Worm (Caenorhabditis elegans) whole organism, L1 larva: ENCODE data around the gene jmjd-1.2.
A peak's percentile ranks its signal among the peaks of the same experiment; 100 is the strongest.

Experiments used
- C16A3.4 ChIP-seq: fragments of 150-350 bp; optimal IDR thresholded peaks from 2 replicates; lab custom pipeline; 2014; ENCODE audit warnings: missing biosample characterization, missing genetic modification characterization
- F16B12.6 ChIP-seq: fragments of 150-350 bp; optimal IDR thresholded peaks from 2 replicates; lab custom pipeline; 2014; ENCODE audit warnings: missing biosample characterization, missing genetic modification characterization
- Y116A8C.19 ChIP-seq: sonication (generic microtip); optimal IDR thresholded peaks from 2 replicates; lab custom pipeline; 2016; ENCODE audit warnings: missing compliant biosample characterization, missing genetic modification characterization, borderline replicate concordance
- alr-1 ChIP-seq: fragments of 200-800 bp; sonication (Bioruptor generic); optimal IDR thresholded peaks from 2 replicates; lab custom pipeline; 2018; ENCODE audit warnings: borderline replicate concordance, mild to moderate bottlenecking, missing genetic modification characterization, missing compliant biosample characterization
- ama-1 ChIP-seq: fragments of 150-350 bp; optimal IDR thresholded peaks from 2 replicates; lab custom pipeline; 2014
- ceh-90 ChIP-seq: sonication (generic microtip); optimal IDR thresholded peaks from 2 replicates; lab custom pipeline; 2016; ENCODE audit warnings: missing genetic modification characterization, missing compliant biosample characterization
- ces-1 ChIP-seq: fragments of 150-350 bp; optimal IDR thresholded peaks from 2 replicates; lab custom pipeline; 2014; ENCODE audit warnings: missing biosample characterization, missing genetic modification reagents, missing genetic modification characterization
- dpl-1 ChIP-seq, 3 experiments: fragments of 150-350 bp in 2 of 3; sonication (generic microtip) in 1 of 3; optimal IDR thresholded peaks; 2 replicates each; lab custom pipeline; 2014 to 2017; ENCODE audit warnings: missing biosample characterization in 3 of 3, missing genetic modification characterization in 3 of 3, missing genetic modification reagents in 3 of 3
- efl-1 ChIP-seq, 4 experiments: fragments of 150-350 bp; optimal IDR thresholded peaks in 3 of 4; peaks in 1 of 4; 1 replicate in 1 of 4; 2 replicates in 3 of 4; lab custom pipeline; 2014; ENCODE audit warnings: missing biosample characterization in 2 of 4, missing genetic modification characterization in 2 of 4, missing genetic modification reagents in 2 of 4
- egl-13 ChIP-seq: sonication (generic microtip); optimal IDR thresholded peaks from 2 replicates; lab custom pipeline; 2016; ENCODE audit warnings: missing genotype, missing genetic modification reagents, missing genetic modification characterization, missing compliant biosample characterization
- egl-27 ChIP-seq, 2 experiments: fragments of 150-350 bp in 1 of 2; sonication (generic microtip); optimal IDR thresholded peaks; 3 replicates each; lab custom pipeline; 2017 to 2018; ENCODE audit warnings: missing biosample characterization in 2 of 2, missing genetic modification characterization in 2 of 2, missing genetic modification reagents in 2 of 2
- elt-3 ChIP-seq, 6 experiments: fragments of 150-350 bp in 1 of 6; sonication (generic microtip); optimal IDR thresholded peaks; 2 replicates each; lab custom pipeline; 2017 to 2018; ENCODE audit warnings: missing biosample characterization in 6 of 6, missing genetic modification characterization in 6 of 6, inconsistent platforms in 1 of 6
- fos-1 ChIP-seq: fragments of 150-350 bp; optimal IDR thresholded peaks from 2 replicates; lab custom pipeline; 2014; ENCODE audit warnings: missing biosample characterization, missing genetic modification characterization
- hlh-17 ChIP-seq: fragments of 200-800 bp; sonication (Bioruptor generic); optimal IDR thresholded peaks from 2 replicates; lab custom pipeline; 2018; ENCODE audit warnings: missing genetic modification characterization, mild to moderate bottlenecking, missing compliant biosample characterization, moderate library complexity, borderline replicate concordance
- hlh-4 ChIP-seq: sonication (generic microtip); optimal IDR thresholded peaks from 2 replicates; lab custom pipeline; 2016; ENCODE audit warnings: mild to moderate bottlenecking, missing genetic modification characterization, missing compliant biosample characterization
- hpl-2 ChIP-seq: fragments of 150-350 bp; optimal IDR thresholded peaks from 2 replicates; lab custom pipeline; 2014; ENCODE audit warnings: missing biosample characterization, missing genetic modification reagents, missing genetic modification characterization
- isw-1 ChIP-seq: fragments of 200-800 bp; sonication (Bioruptor generic); IDR thresholded peaks from 2 replicates; pipeline ENCODE4 v1.3.6; 2022; ENCODE audit warnings: missing genetic modification characterization, missing compliant biosample characterization
- lin-13 ChIP-seq: fragments of 150-350 bp; optimal IDR thresholded peaks from 2 replicates; lab custom pipeline; 2014; ENCODE audit warnings: missing biosample characterization, missing genetic modification reagents, missing genetic modification characterization
- lin-14 ChIP-seq: fragments of 200-800 bp; sonication (Bioruptor generic); optimal IDR thresholded peaks from 2 replicates; lab custom pipeline; 2018; ENCODE audit warnings: mild to moderate bottlenecking, missing genetic modification characterization, moderate library complexity, missing compliant biosample characterization
- lin-15B ChIP-seq: fragments of 150-350 bp; sonication (generic microtip); optimal IDR thresholded peaks from 3 replicates; lab custom pipeline; 2014; ENCODE audit warnings: missing biosample characterization, missing genetic modification characterization
- lin-39 ChIP-seq: fragments of 150-350 bp; optimal IDR thresholded peaks from 2 replicates; lab custom pipeline; 2014; ENCODE audit warnings: missing biosample characterization, missing genetic modification reagents, missing genetic modification characterization
- lir-3 ChIP-seq: sonication (generic microtip); optimal IDR thresholded peaks from 2 replicates; lab custom pipeline; 2016; ENCODE audit warnings: mild to moderate bottlenecking, missing genetic modification characterization, moderate library complexity, missing compliant biosample characterization; ENCODE audit not compliant: poor library complexity
- lsy-2 ChIP-seq, 2 experiments: fragments of 150-350 bp; optimal IDR thresholded peaks; 2 replicates each; lab custom pipeline; 2014; ENCODE audit warnings: missing biosample characterization in 2 of 2, missing genetic modification characterization in 2 of 2
- mdl-1 ChIP-seq, 2 experiments: fragments of 150-350 bp; optimal IDR thresholded peaks; 2 replicates each; lab custom pipeline; 2014 to 2017; ENCODE audit warnings: missing biosample characterization in 2 of 2, missing genetic modification characterization in 2 of 2, inconsistent platforms in 1 of 2
- mef-2 ChIP-seq: fragments of 150-350 bp; optimal IDR thresholded peaks from 2 replicates; lab custom pipeline; 2014; ENCODE audit warnings: missing biosample characterization, missing genetic modification characterization
- mep-1 ChIP-seq: fragments of 150-350 bp; optimal IDR thresholded peaks from 2 replicates; lab custom pipeline; 2014; ENCODE audit warnings: missing biosample characterization, missing genetic modification characterization
- nhr-19 ChIP-seq: fragments of 200-800 bp; sonication (Bioruptor generic); conservative IDR thresholded peaks from 2 replicates; pipeline ENCODE4 v1.3.6; 2022; ENCODE audit warnings: missing genetic modification characterization, missing compliant biosample characterization
- nhr-237 ChIP-seq: fragments of 150-350 bp; optimal IDR thresholded peaks from 2 replicates; lab custom pipeline; 2014; ENCODE audit warnings: missing biosample characterization, missing genetic modification characterization
- pqm-1 ChIP-seq: sonication (generic microtip); optimal IDR thresholded peaks from 3 replicates; lab custom pipeline; 2017; ENCODE audit warnings: missing biosample characterization, missing genetic modification characterization
- rnt-1 ChIP-seq: sonication (generic microtip); optimal IDR thresholded peaks from 2 replicates; lab custom pipeline; 2016; ENCODE audit warnings: mild to moderate bottlenecking, missing genetic modification characterization, moderate library complexity, missing compliant biosample characterization
- snpc-4 ChIP-seq: fragments of 150-350 bp; optimal IDR thresholded peaks from 2 replicates; lab custom pipeline; 2014; ENCODE audit warnings: missing biosample characterization, missing genetic modification characterization
- snu-23 ChIP-seq: sonication (generic microtip); optimal IDR thresholded peaks from 2 replicates; lab custom pipeline; 2016; ENCODE audit warnings: missing genetic modification characterization, missing compliant biosample characterization
- sup-37 ChIP-seq: fragments of 200-800 bp; sonication (Bioruptor generic); optimal IDR thresholded peaks from 2 replicates; lab custom pipeline; 2018; ENCODE audit warnings: mild to moderate bottlenecking, missing genetic modification characterization, missing compliant biosample characterization
- swsn-7 ChIP-seq: sonication (generic microtip); optimal IDR thresholded peaks from 2 replicates; lab custom pipeline; 2016; ENCODE audit warnings: missing genetic modification characterization, missing compliant biosample characterization
- tlp-1 ChIP-seq: fragments of 150-350 bp; optimal IDR thresholded peaks from 2 replicates; lab custom pipeline; 2014; ENCODE audit warnings: missing biosample characterization, missing genetic modification characterization
- unc-30 ChIP-seq: sonication (generic microtip); optimal IDR thresholded peaks from 2 replicates; lab custom pipeline; 2017; ENCODE audit warnings: missing biosample characterization, missing genetic modification characterization
- unc-98 ChIP-seq: fragments of 200-800 bp; sonication (Bioruptor generic); IDR thresholded peaks from 2 replicates; pipeline ENCODE4 v1.3.6; 2022; ENCODE audit warnings: missing genetic modification characterization, missing compliant biosample characterization
- vab-15 ChIP-seq: sonication (generic microtip); optimal IDR thresholded peaks from 2 replicates; lab custom pipeline; 2017; ENCODE audit warnings: missing genotype, mild to moderate bottlenecking, missing genetic modification characterization, missing compliant biosample characterization
- zip-4 ChIP-seq: fragments of 200-800 bp; sonication (Bioruptor generic); optimal IDR thresholded peaks from 2 replicates; lab custom pipeline; 2018; ENCODE audit warnings: mild to moderate bottlenecking, missing genetic modification characterization, moderate library complexity, missing compliant biosample characterization
- ztf-11 ChIP-seq, 2 experiments: sonication (generic microtip); optimal IDR thresholded peaks; 2 replicates each; lab custom pipeline; 2016 to 2017; ENCODE audit warnings: missing genetic modification characterization in 2 of 2, missing biosample characterization in 1 of 2, missing compliant biosample characterization in 1 of 2
- ztf-4 ChIP-seq: fragments of 150-350 bp; optimal IDR thresholded peaks from 2 replicates; lab custom pipeline; 2014; ENCODE audit warnings: missing biosample characterization, missing genetic modification characterization

Gene jmjd-1.2

DNA sequence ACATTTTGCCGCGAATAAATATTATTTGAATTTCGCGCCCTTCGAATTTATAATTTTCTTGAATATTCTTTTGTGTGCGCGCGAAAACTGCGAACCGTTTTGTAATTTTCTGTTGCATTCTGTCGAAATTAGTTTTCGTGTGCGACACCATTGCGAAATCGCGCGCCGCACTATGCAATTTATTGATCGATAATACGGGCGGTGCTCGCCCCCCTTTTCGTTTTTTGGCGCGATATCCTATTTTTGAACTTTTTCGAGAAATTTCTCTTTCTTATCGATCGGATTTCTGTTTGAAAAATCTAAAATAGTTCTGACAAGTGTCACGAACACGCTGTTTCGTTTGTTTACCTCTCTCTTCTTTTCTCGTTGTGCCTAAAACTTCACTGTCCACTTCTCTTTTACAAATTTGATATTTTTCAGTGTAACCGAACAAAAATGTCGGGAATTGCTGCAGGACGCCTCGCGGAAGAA is 10.1 kb upstream of the jmjd-1.2 start, which contains the start of gene ubc-9 (continued):
- TF ChIP-seq F16B12.6, result peak; percentile 16
- no peak for TF ChIP-seq tlp-1 (tag; lab: Kevin White, UChicago)
- no peak for TF ChIP-seq Y116A8C.19 (tag; lab: Kevin White, UChicago)
- TF ChIP-seq ces-1 (GFP tag; lab: Kevin White, UChicago), result no peak
- TF ChIP-seq egl-27 (tag; optimal IDR thresholded peaks at IDR 0.05; lab: Kevin White, UChicago), result no peak
- peak; percentile 88 for TF ChIP-seq snu-23 (GFP tag; lab: Kevin White, UChicago)
- TF ChIP-seq hlh-17 (GFP tag; lab: Kevin White, UChicago), result no peak
- peak; percentile 26 for TF ChIP-seq ztf-4
- no peak for TF ChIP-seq hpl-2 (GFP tag; lab: Kevin White, UChicago)
- TF ChIP-seq swsn-7 (tag; lab: Kevin White, UChicago), result peak; percentile 76
- peak in 1 of 2 experiments; percentile 33 for TF ChIP-seq mdl-1 (tag; optimal IDR thresholded peaks at IDR 0.05; lab: Kevin White, UChicago)
- TF ChIP-seq C16A3.4 (tag; lab: Kevin White, UChicago), result peak; percentile 73
- no peak for TF ChIP-seq unc-30 (tag; lab: Kevin White, UChicago)
- TF ChIP-seq sup-37 (GFP tag; lab: Kevin White, UChicago), result no peak
- no peak for TF ChIP-seq pqm-1 (tag; lab: Kevin White, UChicago)
- TF ChIP-seq isw-1 (GFP tag; lab: Robert Waterston, UW), result peak; percentile 69
- TF ChIP-seq ceh-90 (tag; lab: Kevin White, UChicago), result no peak
- TF ChIP-seq fos-1 (tag; lab: Kevin White, UChicago), result no peak
- TF ChIP-seq nhr-19, result peak; percentile 81
- TF ChIP-seq lin-39 (tag; lab: Kevin White, UChicago), result no peak
- peak; percentile 51 for TF ChIP-seq mep-1 (tag; lab: Kevin White, UChicago)
- peak in 2 of 6 experiments; percentile 18 to 25 for TF ChIP-seq elt-3 (tag; optimal IDR thresholded peaks at IDR 0.05; lab: Kevin White, UChicago)
- peak; percentile 39 for TF ChIP-seq lir-3
- TF ChIP-seq lin-14, result peak; percentile 83
- peak; percentile 74 to 76 for TF ChIP-seq lsy-2 (tag; optimal IDR thresholded peaks at IDR 0.05; lab: Kevin White, UChicago)
- TF ChIP-seq egl-13 (tag; lab: Kevin White, UChicago), result peak; percentile 54
- TF ChIP-seq snpc-4 (tag; lab: Kevin White, UChicago), result peak; percentile 47
- peak; percentile 69 to 80 (median 72) for TF ChIP-seq dpl-1 (GFP tag; optimal IDR thresholded peaks at IDR 0.05; lab: Kevin White, UChicago)
- TF ChIP-seq mef-2, result no peak
- TF ChIP-seq lin-15B (tag; lab: Kevin White, UChicago), result peak; percentile 70
- TF ChIP-seq hlh-4 (tag; lab: Kevin White, UChicago), result no peak

DNA sequence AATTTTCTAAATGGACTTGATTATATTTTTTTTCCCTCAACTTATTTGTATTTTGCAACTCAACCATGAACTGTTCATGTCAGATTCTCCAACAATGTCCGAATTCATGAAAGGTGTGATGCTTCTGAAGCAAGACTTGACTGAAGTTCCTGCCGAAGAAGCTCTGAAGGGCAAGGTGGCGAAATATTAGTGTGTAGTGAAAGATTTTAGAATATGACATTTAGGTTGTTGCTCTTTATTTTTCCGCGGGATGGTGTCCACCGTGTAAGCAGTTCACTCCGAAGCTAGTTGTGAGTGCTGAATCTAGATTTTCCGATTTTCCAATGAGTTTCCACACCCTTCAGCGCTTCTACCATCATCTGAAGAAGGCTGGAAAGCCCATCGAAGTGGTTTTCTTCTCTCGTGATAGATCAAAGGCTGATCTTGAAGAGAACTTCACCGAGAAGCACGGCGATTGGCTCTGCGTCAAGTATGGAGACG is 8.4 kb upstream of the jmjd-1.2 start, which contains the start of gene F29B9.5:
Gene F29B9.5 (plus strand): TSS at position 51 of the 480 bp plus-strand sequence.
- peak; percentile 61 for TF ChIP-seq ama-1
- no peak for TF ChIP-seq efl-1 (optimal IDR thresholded peaks at IDR 0.05; lab: Kevin White, UChicago)
- no peak for TF ChIP-seq efl-1 (GFP tag; optimal IDR thresholded peaks at IDR 0.05 in 1 of 2; lab: Kevin White, UChicago)
- TF ChIP-seq rnt-1 (tag; lab: Kevin White, UChicago), result peak; percentile 18
- TF ChIP-seq hpl-2 (GFP tag; lab: Kevin White, UChicago), result no peak

DNA sequence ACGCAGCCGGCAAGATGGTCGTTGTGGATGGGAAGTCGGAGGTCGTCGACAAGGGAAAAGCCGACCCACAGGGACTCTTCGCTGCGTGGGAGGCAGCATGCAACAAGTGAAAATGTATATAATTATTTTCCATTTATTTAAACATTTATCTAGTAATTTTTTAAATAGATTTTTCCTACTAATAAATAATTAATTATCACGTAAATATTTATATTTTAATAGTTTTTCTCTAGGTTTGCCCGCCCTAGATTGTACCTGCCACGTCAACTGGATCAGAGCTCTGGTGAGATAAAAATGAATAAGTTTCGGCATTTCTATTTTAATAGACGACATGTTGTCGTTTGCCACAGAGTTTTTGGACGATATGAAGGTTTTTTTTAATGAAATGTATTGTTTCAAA is 7.8 kb upstream of the jmjd-1.2 start, which contains the start of gene psr-1:
Gene psr-1 (plus strand): TSS at position 301 of the 400 bp plus-strand sequence.
- TF ChIP-seq ceh-90 (tag; lab: Kevin White, UChicago) (no peak), lin-14 (no peak), alr-1 (no peak), ces-1 (GFP tag; lab: Kevin White, UChicago) (no peak)

DNA sequence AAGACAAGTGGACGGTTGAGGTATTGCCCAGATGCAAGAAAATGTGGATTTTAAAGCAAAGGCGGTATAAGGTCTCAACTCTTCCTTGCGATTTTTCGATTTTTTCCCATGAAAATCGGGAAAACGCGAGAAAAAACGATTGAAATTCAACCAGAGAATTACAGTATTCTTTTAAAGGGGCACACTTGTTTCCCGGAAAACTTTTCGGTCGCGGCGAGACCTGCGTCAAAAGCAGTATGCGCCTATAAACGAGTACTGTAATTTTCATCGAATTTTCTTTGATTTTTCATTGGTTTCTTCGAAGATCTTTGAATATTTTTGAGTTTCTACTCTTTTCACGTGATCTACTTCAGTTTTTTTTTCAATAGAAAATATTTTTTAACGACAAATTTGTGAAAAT is 7.1 kb upstream of the jmjd-1.2 start:
- TF ChIP-seq zip-4 (GFP tag; lab: Kevin White, UChicago), result no peak
- TF ChIP-seq lin-13 (GFP tag; lab: Kevin White, UChicago), result no peak
- no peak for TF ChIP-seq unc-98 (GFP tag; lab: Robert Waterston, UW)
- TF ChIP-seq nhr-237 (tag; lab: Kevin White, UChicago), result no peak
- TF ChIP-seq vab-15 (tag; lab: Kevin White, UChicago), result no peak
- no peak for TF ChIP-seq lin-14
- no peak for TF ChIP-seq ztf-11 (tag; optimal IDR thresholded peaks at IDR 0.05; lab: Kevin White, UChicago)
- no peak for TF ChIP-seq tlp-1 (tag; lab: Kevin White, UChicago)
- TF ChIP-seq, all 84 proteins: peak for 0
